Fruit fly (Drosophila melanogaster) whole organism, adult: Measurements from ENCODE around the gene CG11373.

Experiments used
- CG11617 ChIP-seq: fragments of 200-800 bp; sonication (Bioruptor generic); optimal IDR thresholded peaks from 2 replicates; lab custom pipeline; 2017; ENCODE audit warnings: mild to moderate bottlenecking, missing biosample characterization, missing genetic modification reagents, missing genetic modification characterization
- CG5204 ChIP-seq: fragments of 200-800 bp; sonication (Bioruptor generic); optimal IDR thresholded peaks from 2 replicates; lab custom pipeline; 2016; ENCODE audit warnings: missing biosample characterization, missing genetic modification characterization
- Clk ChIP-seq: fragments of 200-800 bp; sonication (Bioruptor generic); optimal IDR thresholded peaks from 2 replicates; lab custom pipeline; 2017; ENCODE audit warnings: missing biosample characterization, missing genetic modification characterization
- Crg-1 ChIP-seq: fragments of 200-800 bp; sonication (Bioruptor generic); optimal IDR thresholded peaks from 2 replicates; lab custom pipeline; 2016; ENCODE audit warnings: missing biosample characterization, missing genetic modification characterization
- Hr96 ChIP-seq: fragments of 200-800 bp; sonication (Bioruptor generic); optimal IDR thresholded peaks from 2 replicates; lab custom pipeline; 2016; ENCODE audit warnings: missing biosample characterization, missing genetic modification characterization
- Mnt ChIP-seq: fragments of 200-800 bp; sonication (Bioruptor generic); optimal IDR thresholded peaks from 2 replicates; lab custom pipeline; 2016; ENCODE audit warnings: missing biosample characterization, mild to moderate bottlenecking, missing genetic modification characterization
- bab1 ChIP-seq: fragments of 200-800 bp; sonication (Bioruptor generic); optimal IDR thresholded peaks from 3 replicates; lab custom pipeline; 2019; ENCODE audit warnings: missing biosample characterization, mild to moderate bottlenecking, missing genetic modification characterization, moderate library complexity
- cnc ChIP-seq, 2 experiments: fragments of >200 bp; optimal IDR thresholded peaks; 2 replicates each; lab custom pipeline; 2017
- ovo ChIP-seq: fragments of 200-800 bp; sonication (Bioruptor generic); optimal IDR thresholded peaks from 2 replicates; lab custom pipeline; 2016; ENCODE audit warnings: missing biosample characterization, missing genetic modification characterization

DNA sequence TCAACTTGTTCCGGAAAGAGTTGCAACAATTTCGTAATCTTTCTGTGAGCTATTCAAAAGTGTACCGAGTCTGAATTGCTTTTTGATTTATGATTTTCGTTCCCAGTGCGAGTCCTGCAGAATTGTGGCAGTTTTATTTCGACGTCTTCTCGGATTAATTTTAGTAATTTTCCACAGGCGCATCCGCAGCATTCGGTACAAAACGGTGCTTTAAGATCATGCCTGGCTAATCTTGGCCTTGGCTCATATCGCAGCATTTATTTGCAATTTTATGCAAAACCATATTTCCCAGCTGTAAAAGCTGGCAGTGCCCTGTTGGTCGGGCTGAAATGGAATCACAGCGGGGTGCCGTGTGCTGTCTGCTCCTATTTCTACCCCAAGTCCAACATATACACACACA lies 23.1 kb downstream of the CG11373 start:
- TF ChIP-seq ovo (GFP tag; lab: Kevin White, UChicago) (no peak), Hr96 (GFP tag; lab: Kevin White, UChicago) (no peak), Clk (GFP tag; lab: Kevin White, UChicago) (no peak), CG11617 (GFP tag; lab: Kevin White, UChicago) (no peak), Mnt (no peak), bab1 (GFP tag; lab: Kevin White, UChicago) (no peak), cnc (optimal IDR thresholded peaks at IDR 0.05; lab: Kevin White, UChicago) (no peak), Crg-1 (GFP tag; lab: Kevin White, UChicago) (no peak), CG5204 (GFP tag; lab: Kevin White, UChicago) (no peak)
